Fruit fly (Drosophila melanogaster) whole organism, embryonic: ENCODE measurements around the gene Sumo.

Experiments used
- Antp ChIP-seq: fragments of 200-800 bp; sonication (Bioruptor generic); optimal IDR thresholded peaks from 3 replicates; lab custom pipeline; 2016; ENCODE audit warnings: missing biosample characterization, missing genetic modification characterization
- B-H2 ChIP-seq: fragments of 200-800 bp; sonication (Bioruptor generic); optimal IDR thresholded peaks from 2 replicates; lab custom pipeline; 2018; ENCODE audit warnings: missing biosample characterization, mild to moderate bottlenecking, missing genetic modification characterization
- CG10209 ChIP-seq: fragments of 200-800 bp; sonication (Bioruptor generic); optimal IDR thresholded peaks from 3 replicates; lab custom pipeline; 2017; ENCODE audit warnings: missing biosample characterization, mild to moderate bottlenecking, missing genetic modification characterization, missing genetic modification reagents
- CG1024 ChIP-seq: fragments of 200-800 bp; sonication (Bioruptor generic); IDR thresholded peaks from 2 replicates; pipeline ENCODE4 v1.3.6; 2022; ENCODE audit warnings: missing biosample characterization, missing genetic modification characterization
- CG11456 ChIP-seq: fragments of 200-800 bp; sonication (Bioruptor generic); IDR thresholded peaks from 3 replicates; pipeline ENCODE4 v1.3.6; 2022; ENCODE audit warnings: missing biosample characterization, missing genetic modification characterization
- CG12155 ChIP-seq: fragments of 200-800 bp; sonication (Bioruptor generic); optimal IDR thresholded peaks from 3 replicates; lab custom pipeline; 2016; ENCODE audit warnings: missing biosample characterization, missing genetic modification characterization
- CG1233 ChIP-seq: fragments of 200-800 bp; sonication (Bioruptor generic); optimal IDR thresholded peaks from 4 replicates; lab custom pipeline; 2018; ENCODE audit warnings: missing biosample characterization, mild to moderate bottlenecking, missing genetic modification characterization
- CG12659 ChIP-seq: fragments of 200-800 bp; sonication (Bioruptor generic); optimal IDR thresholded peaks from 3 replicates; lab custom pipeline; 2017; ENCODE audit warnings: mild to moderate bottlenecking, missing biosample characterization, missing genetic modification reagents, missing genetic modification characterization
- CG14441 ChIP-seq: fragments of 200-800 bp; sonication (Bioruptor generic); IDR thresholded peaks from 2 replicates; pipeline ENCODE4 v1.3.6; 2022; ENCODE audit warnings: missing biosample characterization, missing genetic modification characterization
- CG14965 ChIP-seq: fragments of 200-800 bp; sonication (Bioruptor generic); optimal IDR thresholded peaks from 2 replicates; lab custom pipeline; 2016; ENCODE audit warnings: missing biosample characterization, missing genetic modification characterization, borderline replicate concordance
- CG1647 ChIP-seq: fragments of 200-800 bp; sonication (Bioruptor generic); optimal IDR thresholded peaks from 3 replicates; lab custom pipeline; 2016; ENCODE audit warnings: missing biosample characterization, missing genetic modification characterization
- CG17568 ChIP-seq: fragments of 200-800 bp; sonication (Bioruptor generic); optimal IDR thresholded peaks from 2 replicates; lab custom pipeline; 2018; ENCODE audit warnings: missing biosample characterization, mild to moderate bottlenecking, missing genetic modification characterization, moderate library complexity
- CG1792 ChIP-seq: fragments of 200-800 bp; sonication (Bioruptor generic); optimal IDR thresholded peaks from 2 replicates; lab custom pipeline; 2016; ENCODE audit warnings: missing biosample characterization, missing genetic modification characterization
- CG18262 ChIP-seq: fragments of 200-800 bp; optimal IDR thresholded peaks from 3 replicates; lab custom pipeline; 2019; ENCODE audit warnings: missing biosample characterization, mild to moderate bottlenecking, missing genetic modification characterization, moderate library complexity
- CG3065 ChIP-seq: fragments of 200-800 bp; sonication (Bioruptor generic); optimal IDR thresholded peaks from 2 replicates; lab custom pipeline; 2016; ENCODE audit warnings: missing biosample characterization, missing genetic modification characterization
- CG3995 ChIP-seq: fragments of 200-800 bp; sonication (Bioruptor generic); optimal IDR thresholded peaks from 3 replicates; lab custom pipeline; 2016; ENCODE audit warnings: missing biosample characterization, missing genetic modification characterization
- CG6813 ChIP-seq: fragments of 200-800 bp; sonication (Bioruptor generic); optimal IDR thresholded peaks from 2 replicates; lab custom pipeline; 2017; ENCODE audit warnings: missing biosample characterization, missing genetic modification characterization, mild to moderate bottlenecking, moderate library complexity, missing genetic modification reagents
- CG8359 ChIP-seq: fragments of 200-800 bp; sonication (Bioruptor generic); optimal IDR thresholded peaks from 2 replicates; lab custom pipeline; 2017; ENCODE audit warnings: missing biosample characterization, mild to moderate bottlenecking, missing genetic modification characterization, borderline replicate concordance
- ERR ChIP-seq: fragments of 200-800 bp; sonication (Bioruptor generic); optimal IDR thresholded peaks from 2 replicates; lab custom pipeline; 2016; ENCODE audit warnings: missing biosample characterization, missing genetic modification characterization
- Eip74EF ChIP-seq, 2 experiments: fragments of 200-800 bp in 1 of 2; fragments of >200 bp in 1 of 2; sonication (Bioruptor generic) in 1 of 2; optimal IDR thresholded peaks; 2 replicates each; lab custom pipeline; 2017 to 2019; ENCODE audit warnings: missing biosample characterization in 2 of 2, missing genetic modification characterization in 2 of 2, mild to moderate bottlenecking in 1 of 2, moderate library complexity in 1 of 2
- Fer1 ChIP-seq: fragments of 200-800 bp; sonication (Bioruptor generic); optimal IDR thresholded peaks from 2 replicates; lab custom pipeline; 2017; ENCODE audit warnings: missing biosample characterization, mild to moderate bottlenecking, missing genetic modification characterization
- HmgD ChIP-seq: fragments of 200-800 bp; sonication (Bioruptor generic); optimal IDR thresholded peaks from 3 replicates; lab custom pipeline; 2016; ENCODE audit warnings: missing biosample characterization, missing genetic modification characterization
- Hsf ChIP-seq: fragments of 200-800 bp; sonication (Bioruptor generic); optimal IDR thresholded peaks from 3 replicates; lab custom pipeline; 2016; ENCODE audit warnings: missing biosample characterization, missing genetic modification characterization
- Lhr ChIP-seq: fragments of 200-800 bp; sonication (Bioruptor generic); optimal IDR thresholded peaks from 3 replicates; lab custom pipeline; 2017; ENCODE audit warnings: mild to moderate bottlenecking, missing biosample characterization, missing genetic modification reagents, missing genetic modification characterization
- MTF-1 ChIP-seq: fragments of 200-800 bp; sonication (Bioruptor generic); optimal IDR thresholded peaks from 2 replicates; lab custom pipeline; 2018; ENCODE audit warnings: missing biosample characterization, mild to moderate bottlenecking, missing genetic modification characterization, borderline replicate concordance
- Mad ChIP-seq: fragments of 200-800 bp; sonication (Bioruptor generic); optimal IDR thresholded peaks from 2 replicates; lab custom pipeline; 2016; ENCODE audit warnings: missing biosample characterization, missing genetic modification characterization
- NC2α ChIP-seq: fragments of 200-800 bp; sonication (Bioruptor generic); optimal IDR thresholded peaks from 2 replicates; lab custom pipeline; 2016; ENCODE audit warnings: missing biosample characterization, missing genetic modification characterization
- Nf-YC ChIP-seq: fragments of 200-800 bp; optimal IDR thresholded peaks from 3 replicates; lab custom pipeline; 2019; ENCODE audit warnings: missing biosample characterization, mild to moderate bottlenecking, missing genetic modification characterization, moderate library complexity
- PHDP ChIP-seq: fragments of 200-800 bp; sonication (Bioruptor generic); optimal IDR thresholded peaks from 3 replicates; lab custom pipeline; 2018; ENCODE audit warnings: missing biosample characterization, mild to moderate bottlenecking, missing genetic modification characterization, moderate library complexity
- Sin3A ChIP-seq: fragments of >200 bp; optimal IDR thresholded peaks from 2 replicates; lab custom pipeline; 2018
- Stat92E ChIP-seq, 3 experiments: fragments of >200 bp in 2 of 3; fragments of 200-800 bp in 1 of 3; sonication (Bioruptor generic) in 1 of 3; optimal IDR thresholded peaks; 2 replicates each; lab custom pipeline; 2017 to 2019; ENCODE audit warnings: missing biosample characterization in 3 of 3, missing genetic modification characterization in 3 of 3, mild to moderate bottlenecking in 1 of 3, moderate library complexity in 1 of 3
- ara ChIP-seq: fragments of 200-800 bp; sonication (Bioruptor generic); IDR thresholded peaks from 2 replicates; pipeline ENCODE4 v1.3.6; 2022; ENCODE audit warnings: missing biosample characterization, missing genetic modification characterization
- ase ChIP-seq: fragments of 200-800 bp; sonication (Bioruptor generic); IDR thresholded peaks from 3 replicates; pipeline ENCODE4 v1.3.6; 2022; ENCODE audit warnings: missing biosample characterization, missing genetic modification characterization
- br ChIP-seq: fragments of >200 bp; optimal IDR thresholded peaks from 2 replicates; lab custom pipeline; 2017
- chif ChIP-seq, 2 experiments: fragments of 200-800 bp; sonication (Bioruptor generic); optimal IDR thresholded peaks; 3 replicates each; lab custom pipeline; 2016; ENCODE audit warnings: missing biosample characterization in 2 of 2, missing genetic modification characterization in 2 of 2
- chm ChIP-seq: fragments of 200-800 bp; sonication (Bioruptor generic); IDR thresholded peaks from 2 replicates; pipeline ENCODE4 v1.3.6; 2022; ENCODE audit warnings: missing biosample characterization, missing genetic modification characterization
- cwo ChIP-seq: fragments of 200-800 bp; sonication (Bioruptor generic); optimal IDR thresholded peaks from 3 replicates; lab custom pipeline; 2017; ENCODE audit warnings: missing biosample characterization, missing genetic modification characterization, mild to moderate bottlenecking, moderate library complexity, missing genetic modification reagents
- fd102C ChIP-seq: fragments of 200-800 bp; sonication (Bioruptor generic); optimal IDR thresholded peaks from 2 replicates; lab custom pipeline; 2018; ENCODE audit warnings: missing biosample characterization, mild to moderate bottlenecking, missing genetic modification characterization, moderate library complexity
- fru ChIP-seq: fragments of >200 bp; optimal IDR thresholded peaks from 2 replicates; lab custom pipeline; 2017
- lab ChIP-seq: fragments of 200-800 bp; sonication (Bioruptor generic); optimal IDR thresholded peaks from 3 replicates; lab custom pipeline; 2017; ENCODE audit warnings: missing biosample characterization, missing genetic modification characterization, mild to moderate bottlenecking, moderate library complexity, missing genetic modification reagents
- nau ChIP-seq: fragments of 200-800 bp; sonication (Bioruptor generic); optimal IDR thresholded peaks from 3 replicates; lab custom pipeline; 2017; ENCODE audit warnings: missing biosample characterization, mild to moderate bottlenecking, missing genetic modification characterization, missing genetic modification reagents
- oc ChIP-seq: fragments of 200-800 bp; sonication (Bioruptor generic); optimal IDR thresholded peaks from 2 replicates; lab custom pipeline; 2018; ENCODE audit warnings: missing biosample characterization, mild to moderate bottlenecking, missing genetic modification characterization, moderate library complexity
- psq ChIP-seq: fragments of 200-800 bp; sonication (Bioruptor generic); optimal IDR thresholded peaks from 2 replicates; lab custom pipeline; 2017; ENCODE audit warnings: missing biosample characterization, missing genetic modification characterization
- rib ChIP-seq: fragments of 200-800 bp; sonication (Bioruptor generic); IDR thresholded peaks from 2 replicates; pipeline ENCODE4 v1.3.6; 2022; ENCODE audit warnings: missing biosample characterization, missing genetic modification characterization
- row ChIP-seq: fragments of 200-800 bp; sonication (Bioruptor generic); IDR thresholded peaks from 3 replicates; pipeline ENCODE4 v1.3.6; 2022; ENCODE audit warnings: missing biosample characterization, missing genetic modification characterization
- sens-2 ChIP-seq: fragments of 200-800 bp; sonication (Bioruptor generic); IDR thresholded peaks from 2 replicates; pipeline ENCODE4 v1.3.6; 2022; ENCODE audit warnings: missing biosample characterization, missing genetic modification characterization
- tap ChIP-seq: fragments of 200-800 bp; optimal IDR thresholded peaks from 3 replicates; lab custom pipeline; 2019; ENCODE audit warnings: missing biosample characterization, mild to moderate bottlenecking, missing genetic modification characterization, moderate library complexity
- toy ChIP-seq: fragments of 200-800 bp; sonication (Bioruptor generic); IDR thresholded peaks from 2 replicates; pipeline ENCODE4 v1.3.6; 2022; ENCODE audit warnings: missing biosample characterization, missing genetic modification characterization
- unc-4 ChIP-seq: fragments of 200-800 bp; sonication (Bioruptor generic); IDR thresholded peaks from 2 replicates; pipeline ENCODE4 v1.3.6; 2022; ENCODE audit warnings: missing biosample characterization, missing genetic modification characterization; ENCODE audit not compliant: partially characterized antibody
- zfh1 ChIP-seq: fragments of 200-800 bp; sonication (Bioruptor generic); IDR thresholded peaks from 3 replicates; pipeline ENCODE4 v1.3.6; 2022; ENCODE audit warnings: missing biosample characterization, missing genetic modification characterization

The Sumo gene

dm6 chr2L:6918517-6919202 lies 48.8 kb downstream of the Sumo start, which contains the start of gene nop5 (continued):
- TF ChIP-seq cwo (GFP tag; lab: Kevin White, UChicago) (peak; percentile 88), CG3065 (GFP tag; lab: Kevin White, UChicago) (no peak), Hsf (GFP tag; lab: Kevin White, UChicago) (no peak), PHDP (tag; lab: Kevin White, UChicago) (peak; percentile 36), MTF-1 (GFP tag; lab: Kevin White, UChicago) (no peak), CG6813 (no peak), ERR (no peak), CG3995 (GFP tag; lab: Kevin White, UChicago) (no peak), Fer1 (GFP tag; lab: Kevin White, UChicago) (peak; percentile 78), psq (peak; percentile 20), CG18262 (tag; lab: Kevin White, UChicago) (peak; percentile 88), tap (tag; lab: Kevin White, UChicago) (peak; percentile 67), Mad (GFP tag; lab: Kevin White, UChicago) (peak; percentile 10), NC2α (GFP tag; lab: Kevin White, UChicago) (no peak), sens-2 (GFP tag; lab: Robert Waterston, UW) (no peak), unc-4 (GFP tag; lab: Robert Waterston, UW) (no peak), Nf-YC (tag; lab: Kevin White, UChicago) (peak; percentile 82), Eip74EF (GFP tag; optimal IDR thresholded peaks at IDR 0.05; lab: Kevin White, UChicago) (peak in 1 of 2 experiments; percentile 67), CG14441 (GFP tag; lab: Robert Waterston, UW) (no peak), HmgD (no peak), CG1792 (GFP tag; lab: Kevin White, UChicago) (no peak), fru (lab: Kevin White, UChicago) (no peak), Lhr (GFP tag; lab: Kevin White, UChicago) (no peak), fd102C (GFP tag; lab: Kevin White, UChicago) (no peak), Stat92E (GFP tag; optimal IDR thresholded peaks at IDR 0.05; lab: Kevin White, UChicago) (peak in 1 of 3 experiments; percentile 74), br (lab: Kevin White, UChicago) (no peak), toy (no peak), ase (GFP tag; lab: Robert Waterston, UW) (no peak), CG10209 (GFP tag; lab: Kevin White, UChicago) (peak; percentile 73), CG8359 (GFP tag; lab: Kevin White, UChicago) (peak; percentile 20), CG1647 (GFP tag; lab: Kevin White, UChicago) (no peak), CG1233 (GFP tag; lab: Kevin White, UChicago) (peak; percentile 76), nau (GFP tag; lab: Kevin White, UChicago) (no peak), CG12155 (GFP tag; lab: Kevin White, UChicago) (peak; percentile 27), CG17568 (GFP tag; lab: Kevin White, UChicago) (no peak), ara (no peak), Antp (GFP tag; lab: Kevin White, UChicago) (no peak), Sin3A (lab: Kevin White, UChicago) (peak; percentile 19), zfh1 (GFP tag; lab: Robert Waterston, UW) (0 out of 3 replicates have a peak, but pooled peaks have one; percentile 8), B-H2 (GFP tag; lab: Kevin White, UChicago) (peak; percentile 72), CG1024 (no peak), CG11456 (GFP tag; lab: Robert Waterston, UW) (0 out of 3 replicates have a peak, but pooled peaks have one; percentile 8), chif (GFP tag; optimal IDR thresholded peaks at IDR 0.05; lab: Kevin White, UChicago) (no peak), row (GFP tag; lab: Robert Waterston, UW) (peak; percentile 95), oc (tag; lab: Kevin White, UChicago) (no peak), lab (GFP tag; lab: Kevin White, UChicago) (no peak), rib (no peak), CG14965 (GFP tag; lab: Kevin White, UChicago) (no peak), chm (no peak), CG12659 (GFP tag; lab: Kevin White, UChicago) (peak; percentile 85)
